Worm (Caenorhabditis elegans) whole organism, L4/young adult: Measurements from ENCODE around the gene fzo-1.

Experiments
- dao-5 ChIP-seq: sonication (generic microtip); optimal IDR thresholded peaks from 2 replicates; lab custom pipeline; 2016; ENCODE audit warnings: missing genotype, missing genetic modification characterization, moderate library complexity, missing compliant biosample characterization
- him-1 ChIP-seq: sonication (generic microtip); optimal IDR thresholded peaks from 2 replicates; lab custom pipeline; 2016; ENCODE audit warnings: missing genotype, missing genetic modification reagents, missing genetic modification characterization, missing compliant biosample characterization

DNA sequence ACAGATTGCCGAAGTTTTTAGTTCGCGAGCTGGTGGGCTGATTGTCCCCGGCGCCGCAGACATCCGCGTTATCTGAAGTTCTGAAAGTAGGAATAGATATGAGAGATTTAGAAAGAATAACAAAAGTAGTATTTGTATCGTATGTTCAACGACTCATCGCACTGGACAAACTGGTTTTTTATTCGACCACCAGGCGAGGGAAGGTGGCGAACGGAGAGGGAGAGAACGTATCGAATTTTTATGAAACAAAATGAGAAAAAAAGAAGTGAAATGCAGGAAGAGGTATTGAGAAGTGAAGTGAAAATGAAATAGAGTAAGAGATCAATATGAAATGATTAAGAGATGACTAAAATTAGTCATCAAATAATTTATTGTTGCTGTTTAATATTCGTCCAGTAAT lies 8.6 kb downstream of the fzo-1 start, which contains the start of gene tbc-2:
- no peak for TF ChIP-seq him-1 (tag; lab: Kevin White, UChicago)
- no peak for TF ChIP-seq dao-5 (tag; lab: Kevin White, UChicago)
